Worm (Caenorhabditis elegans): ENCODE measurements around the gene F13H8.8.
A peak's percentile ranks its signal among the peaks of the same experiment; 100 is the strongest.

F13H8.8 gene

DNA sequence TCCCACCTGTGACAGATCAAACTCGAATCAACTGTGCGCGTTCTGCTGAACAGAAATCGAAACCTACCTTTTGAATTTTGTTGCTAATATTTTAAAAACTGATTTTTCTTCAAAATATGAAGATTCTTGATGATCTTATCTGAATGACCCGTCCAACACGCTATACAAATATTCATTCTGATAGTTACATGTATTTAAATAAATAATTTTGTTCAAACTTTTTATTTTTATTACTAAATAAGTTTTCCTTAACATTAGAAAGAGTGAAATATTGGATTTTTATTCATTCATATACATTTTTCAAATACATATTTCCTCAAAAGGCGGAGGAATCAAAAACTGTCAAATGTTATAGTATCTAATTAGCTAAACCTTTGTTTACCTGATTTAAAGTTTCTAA is at the start of gene F13H8.8:
Gene F13H8.8 (minus strand): TSS at position 101 of the 400 bp plus-strand sequence.
- TF ChIP-seq nhr-10 (tag; optimal IDR thresholded peaks at IDR 0.05) (no peak), elt-1 (tag; optimal IDR thresholded peaks at IDR 0.05) (no peak)

DNA sequence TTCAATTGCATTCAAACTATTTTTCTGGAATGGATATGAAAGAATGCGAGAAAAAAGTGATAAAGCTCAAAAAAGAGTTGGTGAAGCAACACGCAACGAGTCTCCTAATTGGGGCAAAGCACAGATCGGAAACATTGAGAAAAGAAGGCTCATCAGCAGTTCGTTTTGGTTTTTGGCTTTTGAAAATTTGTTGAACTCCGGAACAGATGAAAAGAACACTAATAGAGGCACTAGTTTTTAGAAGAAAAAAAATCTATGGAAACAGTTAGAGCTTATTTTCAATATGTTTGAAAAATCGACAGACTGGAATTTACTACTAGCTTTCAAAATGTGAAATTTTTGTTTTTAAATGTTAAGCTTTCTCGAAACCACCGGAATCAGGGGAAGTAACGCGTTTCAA is 44.0 kb upstream of the F13H8.8 start:
- TF ChIP-seq F13H6.1 (tag; optimal IDR thresholded peaks at IDR 0.05) (no peak), aly-2 (tag; optimal IDR thresholded peaks at IDR 0.05) (no peak), sma-9 (GFP tag; optimal IDR thresholded peaks at IDR 0.05) (no peak), sma-9 (tag; optimal IDR thresholded peaks at IDR 0.05) (no peak), zag-1 (tag; optimal IDR thresholded peaks at IDR 0.05) (no peak), mab-5 (tag; optimal IDR thresholded peaks at IDR 0.05) (no peak), nhr-237 (tag; optimal IDR thresholded peaks at IDR 0.05) (no peak), mbf-1 (tag; optimal IDR thresholded peaks at IDR 0.05) (no peak), lsy-2 (tag; optimal IDR thresholded peaks at IDR 0.05) (no peak), ceh-16 (tag; optimal IDR thresholded peaks at IDR 0.05) (no peak), skn-1 (tag; optimal IDR thresholded peaks at IDR 0.05) (no peak), snpc-4 (tag; optimal IDR thresholded peaks at IDR 0.05) (no peak)

DNA sequence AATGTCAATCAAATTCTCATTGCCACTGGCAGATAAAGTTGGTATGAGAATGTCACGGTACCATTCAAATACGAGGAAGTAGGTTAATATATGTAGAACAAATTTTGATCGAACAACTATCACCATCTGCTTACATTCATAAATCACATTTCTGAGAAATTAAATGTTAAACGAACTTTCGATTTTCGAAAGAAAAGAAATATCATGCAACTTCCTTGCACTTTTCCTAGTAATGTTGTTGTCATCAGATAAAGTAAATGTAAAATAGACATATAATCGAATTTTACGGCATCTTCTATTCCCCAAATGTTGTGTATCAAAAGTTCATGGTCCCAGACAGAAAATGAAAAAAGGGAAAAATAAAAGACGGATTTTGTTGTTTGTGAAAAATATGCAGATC is 43.6 kb upstream of the F13H8.8 start:
- TF ChIP-seq mbf-1 (tag; optimal IDR thresholded peaks at IDR 0.05) (no peak), lsy-2 (tag; optimal IDR thresholded peaks at IDR 0.05) (peak in 1 of 2 experiments; percentile 10), mdl-1 (tag; optimal IDR thresholded peaks at IDR 0.05) (no peak)

ce11 chrII:6309198-6309597 is 41.3 kb upstream of the F13H8.8 start, which contains the start of gene glb-10:
Gene glb-10 (minus strand): TSS chrII:6309298.
- TF ChIP-seq lsy-2 (tag; optimal IDR thresholded peaks at IDR 0.05): no peak
- no peak for TF ChIP-seq nhr-23 (tag; optimal IDR thresholded peaks at IDR 0.05)
- TF ChIP-seq nhr-12 (tag; optimal IDR thresholded peaks at IDR 0.05): no peak
- TF ChIP-seq lin-39 (tag; optimal IDR thresholded peaks at IDR 0.05): no peak
- TF ChIP-seq C34F6.9 (tag; optimal IDR thresholded peaks at IDR 0.05): no peak
- TF ChIP-seq ztf-11 (tag; optimal IDR thresholded peaks at IDR 0.05): no peak
- TF ChIP-seq blmp-1 (tag; optimal IDR thresholded peaks at IDR 0.05; ENCODE audit: insufficient read depth): no peak
- no peak for TF ChIP-seq nhr-129 (tag; optimal IDR thresholded peaks at IDR 0.05)
- no peak for TF ChIP-seq sma-9 (GFP tag; optimal IDR thresholded peaks at IDR 0.05)
- TF ChIP-seq sma-9 (tag; optimal IDR thresholded peaks at IDR 0.05): no peak
- TF ChIP-seq unc-55 (GFP tag; optimal IDR thresholded peaks at IDR 0.05): no peak
- no peak for TF ChIP-seq gmeb-1 (tag; optimal IDR thresholded peaks at IDR 0.05)
- TF ChIP-seq nhr-11 (tag; optimal IDR thresholded peaks at IDR 0.05): no peak
- TF ChIP-seq lin-11 (tag; optimal IDR thresholded peaks at IDR 0.05): no peak
- TF ChIP-seq snpc-4 (tag; optimal IDR thresholded peaks at IDR 0.05): no peak
- no peak for TF ChIP-seq elt-1 (tag; optimal IDR thresholded peaks at IDR 0.05)

DNA sequence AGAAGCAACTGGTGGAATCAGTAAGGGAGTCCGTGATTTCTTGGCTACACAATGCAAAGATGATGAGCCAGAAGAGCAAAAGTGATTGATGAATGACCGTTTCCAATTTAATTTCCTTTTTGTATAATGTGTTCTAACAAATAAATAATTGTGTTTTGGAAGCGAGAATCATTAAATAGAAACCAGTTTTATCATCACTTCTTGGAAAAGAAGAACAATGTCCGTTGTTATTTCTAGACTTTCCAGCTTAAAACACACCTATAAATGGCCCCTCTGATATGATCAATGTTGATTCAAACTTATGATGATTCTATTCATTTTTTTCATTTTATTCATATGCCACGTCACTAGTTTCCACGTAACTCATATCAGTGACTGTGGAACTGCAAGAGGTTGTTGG is 38.2 kb upstream of the F13H8.8 start, which contains the start of gene C29F5.8:
Gene C29F5.8 (plus strand): TSS at position 301 of the 400 bp plus-strand sequence.
- no peak for TF ChIP-seq ztf-4 (tag; optimal IDR thresholded peaks at IDR 0.05)
- TF ChIP-seq nhr-11 (tag; optimal IDR thresholded peaks at IDR 0.05): no peak
- no peak for TF ChIP-seq ztf-11 (tag; optimal IDR thresholded peaks at IDR 0.05)
- no peak for TF ChIP-seq aly-2 (tag; optimal IDR thresholded peaks at IDR 0.05)
- no peak for TF ChIP-seq ZK546.5 (tag; optimal IDR thresholded peaks at IDR 0.05)
- no peak for TF ChIP-seq nhr-237 (tag; optimal IDR thresholded peaks at IDR 0.05)
- TF ChIP-seq elt-1 (tag; optimal IDR thresholded peaks at IDR 0.05): no peak
- TF ChIP-seq sma-3 (GFP tag; optimal IDR thresholded peaks at IDR 0.05): no peak
- no peak for TF ChIP-seq lsy-2 (tag; optimal IDR thresholded peaks at IDR 0.05)
- no peak for TF ChIP-seq F13H6.1 (tag; optimal IDR thresholded peaks at IDR 0.05)
- no peak for TF ChIP-seq sma-9 (GFP tag; optimal IDR thresholded peaks at IDR 0.05)
- TF ChIP-seq sma-9 (tag; optimal IDR thresholded peaks at IDR 0.05): no peak
- no peak for TF ChIP-seq nhr-129 (tag; optimal IDR thresholded peaks at IDR 0.05)
- no peak for TF ChIP-seq lin-11 (tag; optimal IDR thresholded peaks at IDR 0.05)
- TF ChIP-seq Y55F3AM.14 (GFP tag; optimal IDR thresholded peaks at IDR 0.05): no peak
- no peak for TF ChIP-seq R02D3.7 (tag; optimal IDR thresholded peaks at IDR 0.05)
- no peak for TF ChIP-seq mab-5 (tag; optimal IDR thresholded peaks at IDR 0.05)
- TF ChIP-seq nhr-6 (tag; optimal IDR thresholded peaks at IDR 0.05): no peak
- TF ChIP-seq gmeb-1 (tag; optimal IDR thresholded peaks at IDR 0.05): no peak
- no peak for TF ChIP-seq mdl-1 (tag; optimal IDR thresholded peaks at IDR 0.05)
- TF ChIP-seq lin-39 (tag; optimal IDR thresholded peaks at IDR 0.05): no peak
